Fruit fly (Drosophila melanogaster): ENCODE results near the gene nej.

Gene nej

DNA sequence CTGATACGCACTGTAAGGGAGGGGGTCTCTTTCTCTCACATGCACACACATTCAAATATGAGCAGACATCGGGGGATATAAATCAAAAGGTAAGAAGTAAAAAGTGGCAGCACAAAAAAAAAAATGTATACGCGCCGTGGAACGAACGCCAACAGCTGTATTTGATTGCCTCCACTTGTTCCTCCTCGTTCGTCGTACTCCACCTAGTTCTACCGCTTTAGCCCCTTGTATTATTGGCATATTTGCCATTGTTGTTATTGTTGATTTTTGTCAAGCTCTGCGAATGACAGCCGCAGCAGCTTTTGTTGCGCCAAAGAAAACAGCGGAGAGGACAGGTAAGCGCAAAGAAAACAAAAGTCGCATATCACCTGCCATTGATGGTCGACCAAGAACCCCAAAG lies 50.0 kb downstream of the nej start:
- TF ChIP-seq pad (GFP tag; optimal IDR thresholded peaks at IDR 0.05) (no peak), CG12768 (GFP tag; optimal IDR thresholded peaks at IDR 0.05) (no peak), CG1620 (GFP tag; optimal IDR thresholded peaks at IDR 0.05) (no peak), toe (GFP tag; optimal IDR thresholded peaks at IDR 0.05) (no peak), bab1 (GFP tag; optimal IDR thresholded peaks at IDR 0.05) (no peak), CG33017 (tag; optimal IDR thresholded peaks at IDR 0.05) (no peak), cnc (optimal IDR thresholded peaks at IDR 0.05) (no peak), CG5204 (GFP tag; optimal IDR thresholded peaks at IDR 0.05) (no peak), kay (GFP tag; ENCODE audit: borderline replicate concordance) (no peak), CG7101 (tag; optimal IDR thresholded peaks at IDR 0.05) (no peak), Crg-1 (GFP tag; optimal IDR thresholded peaks at IDR 0.05) (no peak), CG14711 (tag; optimal IDR thresholded peaks at IDR 0.05) (no peak), tj (GFP tag; optimal IDR thresholded peaks at IDR 0.05) (no peak), CG7045 (GFP tag; optimal IDR thresholded peaks at IDR 0.05) (no peak), CG11617 (GFP tag; optimal IDR thresholded peaks at IDR 0.05) (no peak)

DNA sequence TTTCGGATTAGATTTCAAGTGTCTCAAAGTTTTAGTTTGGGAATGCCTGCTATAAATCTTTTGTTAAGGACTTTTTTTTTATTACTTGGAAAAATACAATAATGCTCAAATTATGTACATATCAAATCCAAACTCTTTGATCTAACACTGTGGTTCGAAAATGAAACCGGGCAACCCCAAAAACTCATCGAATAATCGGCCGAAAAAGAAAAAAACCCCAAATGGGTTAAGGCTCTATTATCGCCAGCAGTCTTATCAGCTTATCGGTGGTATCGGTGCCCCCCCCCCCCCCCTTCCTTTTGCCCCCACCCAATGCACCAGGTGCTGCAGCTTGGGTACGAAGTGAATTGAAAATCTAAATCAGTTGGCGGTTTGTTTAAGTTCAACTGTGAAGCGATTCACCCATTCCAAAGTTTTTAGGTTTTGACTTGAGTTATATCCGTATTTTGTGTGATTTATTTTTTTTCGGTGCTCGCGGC lies 69.2 kb downstream of the nej start:
- no peak for TF ChIP-seq ovo (GFP tag; optimal IDR thresholded peaks at IDR 0.05)

DNA sequence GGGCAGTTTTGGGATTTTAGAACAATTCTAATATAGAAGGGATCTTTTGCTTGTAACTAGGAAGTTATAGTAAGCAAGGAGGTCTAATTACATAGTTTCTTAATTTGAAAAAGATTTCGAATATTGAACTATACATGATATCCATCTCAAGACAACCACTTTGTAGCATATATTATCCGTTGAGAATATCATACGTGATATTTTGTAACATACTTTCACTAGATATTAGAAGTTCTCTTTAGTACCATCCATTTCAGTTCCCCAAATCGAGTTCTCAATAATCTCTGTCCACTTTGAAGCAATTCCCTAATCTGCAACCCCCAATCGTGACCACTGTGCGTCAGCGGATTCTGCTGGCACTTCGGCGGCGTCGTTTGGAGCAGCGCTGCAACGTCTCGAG lies 71.4 kb downstream of the nej start:
- TF ChIP-seq CG1620 (GFP tag; optimal IDR thresholded peaks at IDR 0.05) (no peak), CG11617 (GFP tag; optimal IDR thresholded peaks at IDR 0.05) (peak; percentile 46), CG5204 (GFP tag; optimal IDR thresholded peaks at IDR 0.05) (no peak), Crg-1 (GFP tag; optimal IDR thresholded peaks at IDR 0.05) (no peak), toe (GFP tag; optimal IDR thresholded peaks at IDR 0.05) (no peak), CG33017 (tag; optimal IDR thresholded peaks at IDR 0.05) (no peak), CG7101 (tag; optimal IDR thresholded peaks at IDR 0.05) (no peak), bab1 (GFP tag; optimal IDR thresholded peaks at IDR 0.05) (peak; percentile 40), tj (GFP tag; optimal IDR thresholded peaks at IDR 0.05) (peak; percentile 5), Hr96 (GFP tag; optimal IDR thresholded peaks at IDR 0.05) (no peak), pad (GFP tag; optimal IDR thresholded peaks at IDR 0.05) (no peak), Mnt (GFP tag; optimal IDR thresholded peaks at IDR 0.05) (no peak)
